Worm (Caenorhabditis elegans) whole organism, young adult: ENCODE measurements around the gene Y116A8C.23.

Experiments used
- F10E7.11 ChIP-seq: sonication (generic microtip); optimal IDR thresholded peaks from 2 replicates; lab custom pipeline; 2017; ENCODE audit warnings: mild to moderate bottlenecking, missing genetic modification characterization, moderate library complexity, missing compliant biosample characterization
- F33H1.4 ChIP-seq: fragments of 200-800 bp; sonication (Bioruptor generic); IDR thresholded peaks from 2 replicates; pipeline ENCODE4 v1.3.6; 2022; ENCODE audit warnings: missing genetic modification reagents, missing genetic modification characterization, missing compliant biosample characterization
- F49E8.2 ChIP-seq: sonication (generic microtip); optimal IDR thresholded peaks from 3 replicates; lab custom pipeline; 2017; ENCODE audit warnings: missing genetic modification characterization, mild to moderate bottlenecking, missing compliant biosample characterization, antibody characterized with exemption, moderate library complexity; ENCODE audit not compliant: insufficient read depth
- F57A8.1 ChIP-seq: fragments of 200-800 bp; sonication (Bioruptor generic); optimal IDR thresholded peaks from 2 replicates; lab custom pipeline; 2018; ENCODE audit warnings: mild to moderate bottlenecking, missing genetic modification characterization, moderate library complexity, missing compliant biosample characterization
- F57C9.4 ChIP-seq: sonication (generic microtip); optimal IDR thresholded peaks from 2 replicates; lab custom pipeline; 2017; ENCODE audit warnings: mild to moderate bottlenecking, missing genetic modification characterization, missing compliant biosample characterization
- Y56A3A.18 ChIP-seq: fragments of 200-800 bp; sonication (Bioruptor generic); IDR thresholded peaks from 2 replicates; pipeline ENCODE4 v1.3.6; 2022; ENCODE audit warnings: missing genetic modification reagents, missing genetic modification characterization, missing compliant biosample characterization
- Y95B8A.8 ChIP-seq: fragments of 200-800 bp; sonication (Bioruptor generic); IDR thresholded peaks from 2 replicates; pipeline ENCODE4 v1.3.6; 2022; ENCODE audit warnings: missing genetic modification reagents, missing genetic modification characterization, missing compliant biosample characterization
- ama-1 ChIP-seq, 3 experiments: fragments of 150-350 bp in 1 of 3; sonication (generic microtip) in 2 of 3; optimal IDR thresholded peaks; 2 replicates each; lab custom pipeline; 2014 to 2018; ENCODE audit warnings: missing biosample characterization in 2 of 3, missing genetic modification characterization in 2 of 3, missing genetic modification reagents in 2 of 3
- aptf-2 ChIP-seq: fragments of 200-800 bp; sonication (Bioruptor generic); conservative IDR thresholded peaks from 2 replicates; pipeline ENCODE4 v1.3.6; 2022; ENCODE audit warnings: missing genetic modification reagents, missing genetic modification characterization, missing compliant biosample characterization
- athp-1 ChIP-seq: sonication (generic microtip); optimal IDR thresholded peaks from 2 replicates; lab custom pipeline; 2017; ENCODE audit warnings: mild to moderate bottlenecking, missing genetic modification characterization, missing compliant biosample characterization
- attf-5 ChIP-seq: fragments of 200-800 bp; sonication (Bioruptor generic); optimal IDR thresholded peaks from 2 replicates; lab custom pipeline; 2018; ENCODE audit warnings: mild to moderate bottlenecking, missing genetic modification characterization, missing compliant biosample characterization
- ccch-3 ChIP-seq: fragments of 200-800 bp; sonication (Bioruptor generic); optimal IDR thresholded peaks from 2 replicates; lab custom pipeline; 2018; ENCODE audit warnings: mild to moderate bottlenecking, missing genetic modification characterization, missing compliant biosample characterization
- cebp-1 ChIP-seq, 2 experiments: fragments of 200-800 bp in 1 of 2; sonication (Bioruptor generic) in 1 of 2; sonication (generic microtip) in 1 of 2; IDR thresholded peaks in 1 of 2; optimal IDR thresholded peaks in 1 of 2; 2 replicates each; pipeline versions ENCODE4 v1.3.6 to Lab custom; 2017 to 2022; ENCODE audit warnings: missing compliant biosample characterization in 2 of 2, missing genetic modification characterization in 2 of 2, mild to moderate bottlenecking in 1 of 2, missing genetic modification reagents in 1 of 2, moderate library complexity in 1 of 2
- ceh-100 ChIP-seq: fragments of 200-800 bp; sonication (Bioruptor generic); IDR thresholded peaks from 2 replicates; pipeline ENCODE4 v1.3.6; 2022; ENCODE audit warnings: missing genetic modification reagents, missing genetic modification characterization, missing compliant biosample characterization
- die-1 ChIP-seq: sonication (generic microtip); optimal IDR thresholded peaks from 2 replicates; lab custom pipeline; 2016; ENCODE audit warnings: missing genotype, mild to moderate bottlenecking, missing genetic modification characterization, missing compliant biosample characterization
- egrh-3 ChIP-seq: fragments of 200-800 bp; sonication (Bioruptor generic); IDR thresholded peaks from 2 replicates; pipeline ENCODE4 v1.3.6; 2022; ENCODE audit warnings: missing genetic modification reagents, missing genetic modification characterization, missing compliant biosample characterization
- ekl-4 ChIP-seq: fragments of 200-800 bp; sonication (Bioruptor generic); IDR thresholded peaks from 2 replicates; pipeline ENCODE4 v1.3.6; 2022; ENCODE audit warnings: missing genetic modification reagents, missing genetic modification characterization, missing compliant biosample characterization
- him-1 ChIP-seq: sonication (generic microtip); optimal IDR thresholded peaks from 2 replicates; lab custom pipeline; 2016; ENCODE audit warnings: missing genotype, missing genetic modification reagents, missing genetic modification characterization, missing compliant biosample characterization
- hlh-12 ChIP-seq: sonication (generic microtip); optimal IDR thresholded peaks from 2 replicates; lab custom pipeline; 2016; ENCODE audit warnings: missing genetic modification characterization, missing compliant biosample characterization
- hrde-1 ChIP-seq: sonication (generic microtip); optimal IDR thresholded peaks from 2 replicates; lab custom pipeline; 2016; ENCODE audit warnings: missing genetic modification characterization, mild to moderate bottlenecking, missing compliant biosample characterization, moderate library complexity, missing genotype, missing genetic modification reagents, borderline replicate concordance
- let-526 ChIP-seq: fragments of 200-800 bp; sonication (Bioruptor generic); IDR thresholded peaks from 2 replicates; pipeline ENCODE4 v1.3.6; 2022; ENCODE audit warnings: missing genetic modification reagents, missing genetic modification characterization, missing compliant biosample characterization
- lin-35 ChIP-seq, 3 experiments: fragments of 150-350 bp in 2 of 3; sonication (generic microtip) in 1 of 3; optimal IDR thresholded peaks; 2 replicates each; lab custom pipeline; 2014 to 2018; ENCODE audit warnings: missing biosample characterization in 3 of 3, missing genetic modification characterization in 3 of 3, missing genetic modification reagents in 3 of 3
- madf-10 ChIP-seq: sonication (generic microtip); optimal IDR thresholded peaks from 2 replicates; lab custom pipeline; 2016; ENCODE audit warnings: mild to moderate bottlenecking, missing genetic modification characterization, missing compliant biosample characterization
- madf-3 ChIP-seq: fragments of 200-800 bp; sonication (Bioruptor generic); IDR thresholded peaks from 2 replicates; pipeline ENCODE4 v1.3.6; 2022; ENCODE audit warnings: missing genetic modification reagents, missing genetic modification characterization, missing compliant biosample characterization
- madf-8 ChIP-seq: fragments of 200-800 bp; sonication (Bioruptor generic); conservative IDR thresholded peaks from 2 replicates; pipeline ENCODE4 v1.3.6; 2022; ENCODE audit warnings: missing genetic modification reagents, missing genetic modification characterization, missing compliant biosample characterization
- mes-4 ChIP-seq: sonication (generic microtip); optimal IDR thresholded peaks from 2 replicates; lab custom pipeline; 2016; ENCODE audit warnings: missing genotype, missing genetic modification characterization, missing compliant biosample characterization
- mxl-1 ChIP-seq: sonication (generic microtip); optimal IDR thresholded peaks from 2 replicates; lab custom pipeline; 2016; ENCODE audit warnings: missing genetic modification characterization, missing compliant biosample characterization
- nfyb-1 ChIP-seq: fragments of 200-800 bp; sonication (Bioruptor generic); IDR thresholded peaks from 2 replicates; pipeline ENCODE4 v1.3.6; 2022; ENCODE audit warnings: missing genetic modification reagents, missing genetic modification characterization, missing compliant biosample characterization
- nhr-27 ChIP-seq: fragments of 200-800 bp; sonication (Bioruptor generic); optimal IDR thresholded peaks from 2 replicates; lab custom pipeline; 2018; ENCODE audit warnings: mild to moderate bottlenecking, missing genetic modification characterization, moderate library complexity, missing compliant biosample characterization
- repo-1 ChIP-seq: sonication (generic microtip); optimal IDR thresholded peaks from 2 replicates; lab custom pipeline; 2017; ENCODE audit warnings: mild to moderate bottlenecking, missing genetic modification characterization, missing compliant biosample characterization
- sea-2 ChIP-seq: fragments of 200-800 bp; sonication (Bioruptor generic); IDR thresholded peaks from 2 replicates; pipeline ENCODE4 v1.3.6; 2022; ENCODE audit warnings: missing genetic modification characterization, missing compliant biosample characterization
- snpc-3.4 ChIP-seq: sonication (generic microtip); optimal IDR thresholded peaks from 2 replicates; lab custom pipeline; 2017; ENCODE audit warnings: missing genetic modification characterization, mild to moderate bottlenecking, missing compliant biosample characterization, antibody characterized with exemption, moderate library complexity, missing genotype, missing genetic modification reagents
- tbp1 ChIP-seq: fragments of 200-800 bp; sonication (Bioruptor generic); optimal IDR thresholded peaks from 2 replicates; lab custom pipeline; 2018; ENCODE audit warnings: mild to moderate bottlenecking, missing genetic modification characterization, missing compliant biosample characterization
- tbx-9 ChIP-seq: sonication (generic microtip); optimal IDR thresholded peaks from 2 replicates; lab custom pipeline; 2016; ENCODE audit warnings: borderline replicate concordance, missing genetic modification characterization, inconsistent platforms, missing compliant biosample characterization
- tlf-1 ChIP-seq: fragments of 200-800 bp; sonication (Bioruptor generic); optimal IDR thresholded peaks from 2 replicates; lab custom pipeline; 2018; ENCODE audit warnings: mild to moderate bottlenecking, missing genetic modification characterization, missing compliant biosample characterization
- unc-130 ChIP-seq: sonication (generic microtip); optimal IDR thresholded peaks from 2 replicates; lab custom pipeline; 2016; ENCODE audit warnings: missing genetic modification reagents, missing genetic modification characterization, missing compliant biosample characterization
- ztf-18 ChIP-seq: sonication (generic microtip); optimal IDR thresholded peaks from 2 replicates; lab custom pipeline; 2016; ENCODE audit warnings: missing genotype, mild to moderate bottlenecking, missing genetic modification characterization, missing compliant biosample characterization
- ztf-25 ChIP-seq: fragments of 200-800 bp; sonication (Bioruptor generic); IDR thresholded peaks from 2 replicates; pipeline ENCODE4 v1.3.6; 2022; ENCODE audit warnings: missing genetic modification reagents, missing genetic modification characterization, missing compliant biosample characterization
- ztf-28 ChIP-seq: fragments of 200-800 bp; sonication (Bioruptor generic); IDR thresholded peaks from 2 replicates; pipeline ENCODE4 v1.3.6; 2022; ENCODE audit warnings: missing genetic modification reagents, missing genetic modification characterization, missing compliant biosample characterization

The Y116A8C.23 gene

ce11 chrIV:17088849-17089248 lies 35.5 kb downstream of the Y116A8C.23 start, which contains the start of gene Y116A8C.43 (continued):
- TF ChIP-seq ama-1 (optimal IDR thresholded peaks at IDR 0.05; lab: Kevin White, UChicago) (no peak), ama-1 (GFP tag; optimal IDR thresholded peaks at IDR 0.05; lab: Kevin White, UChicago) (no peak), snpc-3.4 (tag; lab: Kevin White, UChicago) (no peak), hrde-1 (tag; lab: Kevin White, UChicago) (peak; percentile 67), aptf-2 (GFP tag; lab: Robert Waterston, UW) (no peak), tbx-9 (tag; lab: Kevin White, UChicago) (no peak), sea-2 (no peak), attf-5 (peak; percentile 18), Y56A3A.18 (0 out of 2 replicates have a peak, but pooled peaks have one; percentile 53), madf-3 (GFP tag; lab: Robert Waterston, UW) (0 out of 2 replicates have a peak, but pooled peaks have one; percentile 59), egrh-3 (no peak), die-1 (peak; percentile 34), F10E7.11 (tag; lab: Kevin White, UChicago) (peak; percentile 5), mxl-1 (peak; percentile 17), tbp1 (peak; percentile 44), ekl-4 (GFP tag; lab: Robert Waterston, UW) (peak; percentile 65; the same call in 1 of the 2 replicates), madf-8 (0 out of 2 replicates have a peak, but pooled peaks have one; percentile 8), repo-1 (peak; percentile 55), cebp-1 (GFP tag; IDR thresholded peaks at IDR 0.05; lab: Robert Waterston, UW) (no peak), cebp-1 (tag; optimal IDR thresholded peaks at IDR 0.05; lab: Kevin White, UChicago) (peak; percentile 12), madf-10 (tag; lab: Kevin White, UChicago) (no peak), lin-35 (GFP tag; optimal IDR thresholded peaks at IDR 0.05; lab: Kevin White, UChicago) (no peak), mes-4 (tag; lab: Kevin White, UChicago) (peak; percentile 31), F57C9.4 (peak; percentile 38), unc-130 (GFP tag; lab: Kevin White, UChicago) (no peak), F33H1.4 (GFP tag; lab: Robert Waterston, UW) (no peak), ztf-18 (tag; lab: Kevin White, UChicago) (peak; percentile 26), tlf-1 (GFP tag; lab: Kevin White, UChicago) (peak; percentile 43), nfyb-1 (0 out of 2 replicates have a peak, but pooled peaks have one; percentile 29), ccch-3 (GFP tag; lab: Kevin White, UChicago) (no peak), let-526 (GFP tag; lab: Robert Waterston, UW) (no peak), ztf-28 (GFP tag; lab: Robert Waterston, UW) (0 out of 2 replicates have a peak, but pooled peaks have one; percentile 68), hlh-12 (tag; lab: Kevin White, UChicago) (no peak), F49E8.2 (tag; lab: Kevin White, UChicago) (peak; percentile 65), him-1 (peak; percentile 37), F57A8.1 (GFP tag; lab: Kevin White, UChicago) (no peak), ceh-100 (GFP tag; lab: Robert Waterston, UW) (peak; percentile 26), nhr-27 (peak; percentile 8), ztf-25 (GFP tag; lab: Robert Waterston, UW) (0 out of 2 replicates have a peak, but pooled peaks have one; percentile 10), Y95B8A.8 (GFP tag; lab: Robert Waterston, UW) (0 out of 2 replicates have a peak, but pooled peaks have one; percentile 15), athp-1 (peak; percentile 63)
